Worm (Caenorhabditis elegans) whole organism, L3 larva: ENCODE data around the gene srx-28.

ENCODE experiments used
- egl-27 ChIP-seq: sonication (generic microtip); optimal IDR thresholded peaks from 4 replicates; lab custom pipeline; 2017; ENCODE audit warnings: missing biosample characterization, missing genetic modification reagents, missing genetic modification characterization
- fkh-10 ChIP-seq: sonication (generic microtip); optimal IDR thresholded peaks from 2 replicates; lab custom pipeline; 2017; ENCODE audit warnings: missing biosample characterization, missing genetic modification reagents, missing genetic modification characterization
- fos-1 ChIP-seq: fragments of 150-350 bp; optimal IDR thresholded peaks from 2 replicates; lab custom pipeline; 2014; ENCODE audit warnings: missing biosample characterization, missing genetic modification characterization
- ztf-11 ChIP-seq: fragments of 150-350 bp; optimal IDR thresholded peaks from 2 replicates; lab custom pipeline; 2014; ENCODE audit warnings: missing biosample characterization, missing genetic modification characterization

DNA sequence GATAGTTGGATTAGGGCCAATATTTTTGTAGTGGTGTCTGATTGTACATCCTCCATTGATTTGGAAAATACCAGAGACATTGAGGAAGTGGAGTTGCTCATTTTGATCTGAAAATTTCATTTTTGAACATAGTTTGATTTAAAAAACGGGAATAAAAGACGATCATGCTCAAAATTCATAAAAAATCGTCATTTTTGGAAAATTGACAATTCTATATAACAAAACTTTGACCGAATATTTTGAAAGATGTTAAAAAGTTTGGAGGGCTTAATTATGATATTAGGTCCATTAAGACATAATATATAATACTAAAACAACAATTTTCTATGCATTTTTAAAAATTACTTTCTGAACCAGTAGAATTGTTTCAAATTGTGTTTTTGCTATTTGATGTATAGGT lies 2.4 kb upstream of the srx-28 start, which contains the start of gene srg-58:
- TF ChIP-seq fkh-10 (GFP tag; lab: Kevin White, UChicago), result no peak
- no peak for TF ChIP-seq ztf-11 (tag; lab: Kevin White, UChicago)
- no peak for TF ChIP-seq fos-1
- TF ChIP-seq egl-27 (tag; lab: Kevin White, UChicago), result no peak
